Worm (Caenorhabditis elegans) whole organism, L1 larva: Measurements from ENCODE around the gene frpr-13.

Experiments used
- aly-2 ChIP-seq: fragments of 150-350 bp; optimal IDR thresholded peaks from 2 replicates; lab custom pipeline; 2014; ENCODE audit warnings: missing biosample characterization, missing genetic modification characterization
- hpl-2 ChIP-seq: fragments of 150-350 bp; optimal IDR thresholded peaks from 2 replicates; lab custom pipeline; 2014; ENCODE audit warnings: missing biosample characterization, missing genetic modification reagents, missing genetic modification characterization
- isw-1 ChIP-seq: fragments of 200-800 bp; sonication (Bioruptor generic); IDR thresholded peaks from 2 replicates; pipeline ENCODE4 v1.3.6; 2022; ENCODE audit warnings: missing genetic modification characterization, missing compliant biosample characterization
- lin-39 ChIP-seq: fragments of 150-350 bp; optimal IDR thresholded peaks from 2 replicates; lab custom pipeline; 2014; ENCODE audit warnings: missing biosample characterization, missing genetic modification reagents, missing genetic modification characterization
- lsy-2 ChIP-seq, 2 experiments: fragments of 150-350 bp; optimal IDR thresholded peaks; 2 replicates each; lab custom pipeline; 2014; ENCODE audit warnings: missing biosample characterization in 2 of 2, missing genetic modification characterization in 2 of 2
- nhr-11 ChIP-seq: fragments of 150-350 bp; optimal IDR thresholded peaks from 2 replicates; lab custom pipeline; 2014; ENCODE audit warnings: missing biosample characterization, missing genetic modification characterization
- nhr-12 ChIP-seq: sonication (generic microtip); optimal IDR thresholded peaks from 2 replicates; lab custom pipeline; 2017; ENCODE audit warnings: missing biosample characterization, missing genetic modification characterization
- pag-3 ChIP-seq: sonication (generic microtip); optimal IDR thresholded peaks from 2 replicates; lab custom pipeline; 2017; ENCODE audit warnings: missing genetic modification characterization, mild to moderate bottlenecking, missing compliant biosample characterization, antibody characterized with exemption, borderline replicate concordance; ENCODE audit not compliant: insufficient read depth
- snpc-4 ChIP-seq: fragments of 150-350 bp; optimal IDR thresholded peaks from 2 replicates; lab custom pipeline; 2014; ENCODE audit warnings: missing biosample characterization, missing genetic modification characterization
- sptf-1 ChIP-seq: fragments of 150-350 bp; optimal IDR thresholded peaks from 2 replicates; lab custom pipeline; 2014; ENCODE audit warnings: missing biosample characterization, missing genetic modification characterization
- unc-62 ChIP-seq: fragments of 150-350 bp; optimal IDR thresholded peaks from 2 replicates; lab custom pipeline; 2014; ENCODE audit warnings: missing biosample characterization, missing genetic modification reagents, missing genetic modification characterization
- vab-15 ChIP-seq: sonication (generic microtip); optimal IDR thresholded peaks from 2 replicates; lab custom pipeline; 2017; ENCODE audit warnings: missing genotype, mild to moderate bottlenecking, missing genetic modification characterization, missing compliant biosample characterization

- no peak for TF ChIP-seq nhr-12 (tag; lab: Kevin White, UChicago)
- no peak for TF ChIP-seq snpc-4 (tag; lab: Kevin White, UChicago)
- no peak for TF ChIP-seq sptf-1 (tag; lab: Kevin White, UChicago)
- no peak for TF ChIP-seq nhr-11 (tag; lab: Kevin White, UChicago)
- TF ChIP-seq pag-3 (tag; lab: Kevin White, UChicago): no peak
- no peak for TF ChIP-seq isw-1 (GFP tag; lab: Robert Waterston, UW)
- TF ChIP-seq aly-2: no peak
- no peak for TF ChIP-seq lin-39
- TF ChIP-seq unc-62 (GFP tag; lab: Kevin White, UChicago): no peak
- TF ChIP-seq lsy-2 (tag; optimal IDR thresholded peaks at IDR 0.05; lab: Kevin White, UChicago): no peak
- TF ChIP-seq hpl-2 (GFP tag; lab: Kevin White, UChicago): no peak
- no peak for TF ChIP-seq vab-15 (tag; lab: Kevin White, UChicago)
These were observed 35.4 kb downstream of the frpr-13 start for ce11 chrV:8934264-8934663.
